Worm (Caenorhabditis elegans): ENCODE measurements around the gene nlp-76.

- no peak for TF ChIP-seq unc-39 (tag; optimal IDR thresholded peaks at IDR 0.05)
- no peak for TF ChIP-seq ham-2 (GFP tag; optimal IDR thresholded peaks at IDR 0.05)
- no peak for TF ChIP-seq elt-3 (tag; optimal IDR thresholded peaks at IDR 0.05)
These were observed 43.4 kb downstream of the nlp-76 start for ce11 chrX:12620310-12620709.

Measured in whole organism, mixed stage, embryonic.